Worm (Caenorhabditis elegans) whole organism, L4/young adult: ENCODE data around the gene C44C11.6.

Experiments used
- W03F9.2 ChIP-seq: fragments of 150-350 bp; optimal IDR thresholded peaks from 2 replicates; lab custom pipeline; 2014; ENCODE audit warnings: missing biosample characterization, missing genetic modification characterization
- dao-5 ChIP-seq: sonication (generic microtip); optimal IDR thresholded peaks from 2 replicates; lab custom pipeline; 2016; ENCODE audit warnings: missing genotype, missing genetic modification characterization, moderate library complexity, missing compliant biosample characterization
- him-1 ChIP-seq: sonication (generic microtip); optimal IDR thresholded peaks from 2 replicates; lab custom pipeline; 2016; ENCODE audit warnings: missing genotype, missing genetic modification reagents, missing genetic modification characterization, missing compliant biosample characterization

- TF ChIP-seq him-1 (tag; lab: Kevin White, UChicago): no peak
- no peak for TF ChIP-seq dao-5 (tag; lab: Kevin White, UChicago)
- TF ChIP-seq W03F9.2: no peak
Measured at ce11 chrII:12387980-12388379, 43.4 kb downstream of the C44C11.6 start, which contains the start of gene sre-41.
